Worm (Caenorhabditis elegans) whole organism, L4 larva: ENCODE results near the gene degt-1.

ENCODE experiments used
- ces-1 ChIP-seq: fragments of 150-350 bp; sonication (generic microtip); optimal IDR thresholded peaks from 4 replicates; lab custom pipeline; 2014; ENCODE audit warnings: missing biosample characterization, missing genetic modification reagents, missing genetic modification characterization
- egl-27 ChIP-seq: sonication (generic microtip); optimal IDR thresholded peaks from 3 replicates; lab custom pipeline; 2017; ENCODE audit warnings: missing biosample characterization, missing genetic modification reagents, missing genetic modification characterization
- hif-1 ChIP-seq, 2 experiments: sonication (generic microtip); optimal IDR thresholded peaks; 2 replicates each; lab custom pipeline; 2016 to 2017; ENCODE audit warnings: missing compliant biosample characterization in 2 of 2, missing genetic modification characterization in 2 of 2, missing genetic modification reagents in 2 of 2, missing genotype in 2 of 2, mild to moderate bottlenecking in 1 of 2
- mdl-1 ChIP-seq, 2 experiments: fragments of 150-350 bp in 1 of 2; sonication (generic microtip) in 1 of 2; optimal IDR thresholded peaks; 2 replicates each; lab custom pipeline; 2014 to 2017; ENCODE audit warnings: missing biosample characterization in 2 of 2, missing genetic modification characterization in 2 of 2
- nhr-41 ChIP-seq: fragments of 200-800 bp; sonication (Bioruptor generic); IDR thresholded peaks from 2 replicates; pipeline ENCODE4 v1.3.6; 2022; ENCODE audit warnings: missing genetic modification reagents, missing genetic modification characterization, missing compliant biosample characterization
- nhr-42 ChIP-seq: fragments of 200-800 bp; sonication (Bioruptor generic); IDR thresholded peaks from 2 replicates; pipeline ENCODE4 v1.3.6; 2022; ENCODE audit warnings: missing genetic modification characterization, missing compliant biosample characterization
- nhr-6 ChIP-seq: fragments of 150-350 bp; optimal IDR thresholded peaks from 2 replicates; lab custom pipeline; 2014; ENCODE audit warnings: missing biosample characterization, missing genetic modification characterization
- pqm-1 ChIP-seq: sonication (generic microtip); optimal IDR thresholded peaks from 2 replicates; lab custom pipeline; 2017; ENCODE audit warnings: missing biosample characterization, missing genetic modification characterization
- snpc-4 ChIP-seq: fragments of 150-350 bp; optimal IDR thresholded peaks from 2 replicates; lab custom pipeline; 2014; ENCODE audit warnings: missing biosample characterization, missing genetic modification characterization
- unc-62 ChIP-seq, 3 experiments: fragments of 150-350 bp in 1 of 3; sonication (generic microtip); optimal IDR thresholded peaks in 2 of 3; peaks in 1 of 3; 1 replicate in 1 of 3; 2 replicates in 2 of 3; lab custom pipeline; 2014 to 2017; ENCODE audit warnings: missing biosample characterization in 3 of 3, missing genetic modification characterization in 3 of 3, missing genetic modification reagents in 3 of 3, missing genotype in 1 of 3

ce11 chrV:10560621-10561020 lies 20.5 kb downstream of the degt-1 start, which contains the start of gene col-152:
- no peak for TF ChIP-seq egl-27 (tag; lab: Kevin White, UChicago)
- TF ChIP-seq mdl-1 (tag; optimal IDR thresholded peaks at IDR 0.05; lab: Kevin White, UChicago), result no peak
- no peak for TF ChIP-seq nhr-41 (GFP tag; lab: Robert Waterston, UW)
- no peak for TF ChIP-seq unc-62 (GFP tag; optimal IDR thresholded peaks at IDR 0.05 in 1 of 2; lab: Kevin White, UChicago)
- no peak for TF ChIP-seq unc-62 (tag; optimal IDR thresholded peaks at IDR 0.05; lab: Kevin White, UChicago)
- no peak for TF ChIP-seq nhr-6 (tag; lab: Kevin White, UChicago)
- TF ChIP-seq ces-1 (GFP tag; lab: Kevin White, UChicago), result no peak
- no peak for TF ChIP-seq nhr-42 (GFP tag; lab: Robert Waterston, UW)
- TF ChIP-seq pqm-1 (tag; lab: Kevin White, UChicago), result no peak
- no peak for TF ChIP-seq hif-1 (tag; optimal IDR thresholded peaks at IDR 0.05; lab: Kevin White, UChicago)
- TF ChIP-seq snpc-4 (tag; lab: Kevin White, UChicago), result no peak
